Fruit fly (Drosophila melanogaster): ENCODE measurements around the gene CG4822.

DNA sequence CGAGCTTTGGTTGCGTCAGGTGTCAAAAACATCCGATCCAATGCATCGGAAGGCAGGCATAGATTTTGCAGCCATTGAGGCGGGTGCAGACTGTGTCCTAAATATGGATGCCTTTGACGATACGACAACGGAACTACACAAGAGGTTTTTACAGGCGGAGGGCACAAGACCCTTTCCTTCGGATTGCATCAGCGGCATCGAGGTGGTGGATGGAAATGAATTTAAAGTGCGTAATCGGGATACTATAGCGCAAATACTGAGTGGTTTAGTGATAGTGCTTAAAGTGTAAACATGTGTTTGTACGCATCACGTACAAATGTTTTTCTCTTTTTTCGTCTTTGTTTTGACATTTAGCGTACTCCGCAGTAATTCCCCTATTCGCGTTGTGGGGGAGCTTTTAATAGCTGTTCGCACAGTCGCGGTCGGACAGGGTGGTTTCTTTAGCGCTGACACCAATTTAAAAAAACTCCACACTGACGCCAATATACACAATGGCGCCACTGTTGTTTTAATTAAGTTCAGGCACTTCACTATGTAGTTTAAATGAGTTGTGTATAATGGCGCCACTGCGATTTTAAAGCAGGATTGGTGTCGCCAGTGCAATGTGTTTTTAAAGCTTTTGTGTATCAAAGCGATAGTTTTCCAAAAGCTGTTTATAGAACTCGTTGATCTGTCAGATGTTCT, 48.7 kb downstream of the CG4822 start:
- TF ChIP-seq Myc (optimal IDR thresholded peaks at IDR 0.05) (no peak), insv (optimal IDR thresholded peaks at IDR 0.05) (no peak)
